Worm (Caenorhabditis elegans) whole organism, young adult: ENCODE results near the gene str-103.

Experiments
- B0019.2 ChIP-seq: fragments of 200-800 bp; sonication (Bioruptor generic); conservative IDR thresholded peaks from 2 replicates; pipeline ENCODE4 v1.3.6; 2022; ENCODE audit warnings: missing genetic modification reagents, missing genetic modification characterization, missing compliant biosample characterization
- B0035.1 ChIP-seq: sonication (generic microtip); optimal IDR thresholded peaks from 2 replicates; lab custom pipeline; 2016; ENCODE audit warnings: missing genetic modification characterization, mild to moderate bottlenecking, missing compliant biosample characterization, missing genotype, missing genetic modification reagents
- F22D6.2 ChIP-seq: sonication (generic microtip); optimal IDR thresholded peaks from 2 replicates; lab custom pipeline; 2016; ENCODE audit warnings: mild to moderate bottlenecking, missing genetic modification characterization, missing compliant biosample characterization
- K11D2.4 ChIP-seq: fragments of 200-800 bp; sonication (Bioruptor generic); IDR thresholded peaks from 2 replicates; pipeline ENCODE4 v1.3.6; 2022; ENCODE audit warnings: missing genetic modification reagents, missing genetic modification characterization, missing compliant biosample characterization
- T07F8.4 ChIP-seq: sonication (generic microtip); optimal IDR thresholded peaks from 2 replicates; lab custom pipeline; 2016; ENCODE audit warnings: mild to moderate bottlenecking, missing genetic modification characterization, moderate library complexity, missing compliant biosample characterization
- Y53G8AR.9 ChIP-seq: fragments of 200-800 bp; sonication (Bioruptor generic); conservative IDR thresholded peaks from 2 replicates; pipeline ENCODE4 v1.3.6; 2022; ENCODE audit warnings: missing genetic modification reagents, missing genetic modification characterization, missing compliant biosample characterization
- Y56A3A.18 ChIP-seq: fragments of 200-800 bp; sonication (Bioruptor generic); IDR thresholded peaks from 2 replicates; pipeline ENCODE4 v1.3.6; 2022; ENCODE audit warnings: missing genetic modification reagents, missing genetic modification characterization, missing compliant biosample characterization
- ZK185.1 ChIP-seq: sonication (generic microtip); optimal IDR thresholded peaks from 2 replicates; lab custom pipeline; 2016; ENCODE audit warnings: mild to moderate bottlenecking, missing genetic modification characterization, missing compliant biosample characterization; ENCODE audit not compliant: poor library complexity, severe bottlenecking
- aptf-2 ChIP-seq: fragments of 200-800 bp; sonication (Bioruptor generic); conservative IDR thresholded peaks from 2 replicates; pipeline ENCODE4 v1.3.6; 2022; ENCODE audit warnings: missing genetic modification reagents, missing genetic modification characterization, missing compliant biosample characterization
- athp-1 ChIP-seq: sonication (generic microtip); optimal IDR thresholded peaks from 2 replicates; lab custom pipeline; 2017; ENCODE audit warnings: mild to moderate bottlenecking, missing genetic modification characterization, missing compliant biosample characterization
- ccch-3 ChIP-seq: fragments of 200-800 bp; sonication (Bioruptor generic); optimal IDR thresholded peaks from 2 replicates; lab custom pipeline; 2018; ENCODE audit warnings: mild to moderate bottlenecking, missing genetic modification characterization, missing compliant biosample characterization
- cebp-1 ChIP-seq, 2 experiments: fragments of 200-800 bp in 1 of 2; sonication (Bioruptor generic) in 1 of 2; sonication (generic microtip) in 1 of 2; IDR thresholded peaks in 1 of 2; optimal IDR thresholded peaks in 1 of 2; 2 replicates each; pipeline versions ENCODE4 v1.3.6 to Lab custom; 2017 to 2022; ENCODE audit warnings: missing compliant biosample characterization in 2 of 2, missing genetic modification characterization in 2 of 2, mild to moderate bottlenecking in 1 of 2, missing genetic modification reagents in 1 of 2, moderate library complexity in 1 of 2
- chd-7 ChIP-seq: sonication (generic microtip); optimal IDR thresholded peaks from 2 replicates; lab custom pipeline; 2016; ENCODE audit warnings: mild to moderate bottlenecking, missing genetic modification characterization, moderate library complexity, missing compliant biosample characterization
- gei-17 ChIP-seq: fragments of 200-800 bp; sonication (Bioruptor generic); optimal IDR thresholded peaks from 2 replicates; lab custom pipeline; 2018; ENCODE audit warnings: mild to moderate bottlenecking, missing genetic modification characterization, missing compliant biosample characterization
- hlh-26 ChIP-seq: fragments of 200-800 bp; sonication (Bioruptor generic); conservative IDR thresholded peaks from 2 replicates; pipeline ENCODE4 v1.3.6; 2022; ENCODE audit warnings: missing genetic modification reagents, missing genetic modification characterization, missing compliant biosample characterization
- let-607 ChIP-seq, 2 experiments: fragments of 200-800 bp in 1 of 2; sonication (Bioruptor generic) in 1 of 2; sonication (generic microtip) in 1 of 2; optimal IDR thresholded peaks; 2 replicates each; lab custom pipeline; 2016 to 2018; ENCODE audit warnings: mild to moderate bottlenecking in 2 of 2, missing compliant biosample characterization in 2 of 2, missing genetic modification characterization in 2 of 2, moderate library complexity in 2 of 2, missing genotype in 1 of 2
- lin-54 ChIP-seq: fragments of 200-800 bp; sonication (Bioruptor generic); optimal IDR thresholded peaks from 2 replicates; lab custom pipeline; 2018; ENCODE audit warnings: mild to moderate bottlenecking, missing genetic modification characterization, missing compliant biosample characterization
- madf-10 ChIP-seq: sonication (generic microtip); optimal IDR thresholded peaks from 2 replicates; lab custom pipeline; 2016; ENCODE audit warnings: mild to moderate bottlenecking, missing genetic modification characterization, missing compliant biosample characterization
- madf-3 ChIP-seq: fragments of 200-800 bp; sonication (Bioruptor generic); IDR thresholded peaks from 2 replicates; pipeline ENCODE4 v1.3.6; 2022; ENCODE audit warnings: missing genetic modification reagents, missing genetic modification characterization, missing compliant biosample characterization
- madf-6 ChIP-seq: fragments of 200-800 bp; sonication (Bioruptor generic); IDR thresholded peaks from 2 replicates; pipeline ENCODE4 v1.3.6; 2022; ENCODE audit warnings: missing genetic modification reagents, missing genetic modification characterization, missing compliant biosample characterization
- mes-4 ChIP-seq: sonication (generic microtip); optimal IDR thresholded peaks from 2 replicates; lab custom pipeline; 2016; ENCODE audit warnings: missing genotype, missing genetic modification characterization, missing compliant biosample characterization
- nfya-2 ChIP-seq: fragments of 200-800 bp; sonication (Bioruptor generic); IDR thresholded peaks from 2 replicates; pipeline ENCODE4 v1.3.6; 2022; ENCODE audit warnings: missing genetic modification reagents, missing genetic modification characterization, missing compliant biosample characterization
- nfyb-1 ChIP-seq: fragments of 200-800 bp; sonication (Bioruptor generic); IDR thresholded peaks from 2 replicates; pipeline ENCODE4 v1.3.6; 2022; ENCODE audit warnings: missing genetic modification reagents, missing genetic modification characterization, missing compliant biosample characterization
- nhr-80 ChIP-seq: sonication (generic microtip); optimal IDR thresholded peaks from 2 replicates; lab custom pipeline; 2016; ENCODE audit warnings: missing genetic modification characterization, missing compliant biosample characterization
- nhr-90 ChIP-seq: sonication (generic microtip); optimal IDR thresholded peaks from 2 replicates; lab custom pipeline; 2016; ENCODE audit warnings: missing genotype, mild to moderate bottlenecking, missing genetic modification characterization, missing compliant biosample characterization
- repo-1 ChIP-seq: sonication (generic microtip); optimal IDR thresholded peaks from 2 replicates; lab custom pipeline; 2017; ENCODE audit warnings: mild to moderate bottlenecking, missing genetic modification characterization, missing compliant biosample characterization
- snpc-1.3 ChIP-seq: sonication (generic microtip); optimal IDR thresholded peaks from 2 replicates; lab custom pipeline; 2017; ENCODE audit warnings: missing genetic modification characterization, mild to moderate bottlenecking, missing compliant biosample characterization, antibody characterized with exemption, moderate library complexity, missing genotype, missing genetic modification reagents; ENCODE audit not compliant: insufficient read depth
- snpc-3.4 ChIP-seq: sonication (generic microtip); optimal IDR thresholded peaks from 2 replicates; lab custom pipeline; 2017; ENCODE audit warnings: missing genetic modification characterization, mild to moderate bottlenecking, missing compliant biosample characterization, antibody characterized with exemption, moderate library complexity, missing genotype, missing genetic modification reagents
- tlf-1 ChIP-seq: fragments of 200-800 bp; sonication (Bioruptor generic); optimal IDR thresholded peaks from 2 replicates; lab custom pipeline; 2018; ENCODE audit warnings: mild to moderate bottlenecking, missing genetic modification characterization, missing compliant biosample characterization
- xnd-1 ChIP-seq: sonication (generic microtip); optimal IDR thresholded peaks from 2 replicates; lab custom pipeline; 2016; ENCODE audit warnings: missing genotype, missing genetic modification reagents, missing genetic modification characterization, missing compliant biosample characterization
- ztf-22 ChIP-seq: fragments of 200-800 bp; sonication (Bioruptor generic); optimal IDR thresholded peaks from 2 replicates; lab custom pipeline; 2018; ENCODE audit warnings: mild to moderate bottlenecking, missing genetic modification characterization, moderate library complexity, missing compliant biosample characterization
- ztf-6 ChIP-seq: fragments of 200-800 bp; sonication (Bioruptor generic); IDR thresholded peaks from 2 replicates; pipeline ENCODE4 v1.3.6; 2022; ENCODE audit warnings: missing genetic modification reagents, missing genetic modification characterization, missing compliant biosample characterization

str-103 gene

ce11 chrV:16080678-16081077, 37.8 kb downstream of the str-103 start:
- TF ChIP-seq ccch-3 (GFP tag; lab: Kevin White, UChicago): no peak
- no peak for TF ChIP-seq B0035.1 (tag; lab: Kevin White, UChicago)
- TF ChIP-seq snpc-1.3 (tag; lab: Kevin White, UChicago): no peak
- no peak for TF ChIP-seq ztf-6
- no peak for TF ChIP-seq gei-17
- no peak for TF ChIP-seq madf-3 (GFP tag; lab: Robert Waterston, UW)
- TF ChIP-seq nhr-80 (tag; lab: Kevin White, UChicago): no peak
- no peak for TF ChIP-seq Y53G8AR.9 (GFP tag; lab: Robert Waterston, UW)
- no peak for TF ChIP-seq Y56A3A.18

- TF ChIP-seq B0019.2 (GFP tag; lab: Robert Waterston, UW) (no peak), lin-54 (GFP tag; lab: Kevin White, UChicago) (no peak), repo-1 (tag; lab: Kevin White, UChicago) (no peak), nhr-80 (tag; lab: Kevin White, UChicago) (peak; percentile 34), nfya-2 (GFP tag; lab: Robert Waterston, UW) (no peak), chd-7 (no peak)
Measured at ce11 chrV:16080039-16080438, 38.5 kb downstream of the str-103 start.

ce11 chrV:16075250-16075709, 43.2 kb downstream of the str-103 start, which contains the start of the genes F14H3.12 and srj-29:
Gene F14H3.12 (minus strand): TSS chrV:16075323.
Gene srj-29 (plus strand): TSS chrV:16075659.
- TF ChIP-seq aptf-2 (GFP tag; lab: Robert Waterston, UW) (no peak), mes-4 (tag; lab: Kevin White, UChicago) (no peak), cebp-1 (GFP tag; IDR thresholded peaks at IDR 0.05; lab: Robert Waterston, UW) (peak; percentile 32; the same call in 1 of the 2 replicates), cebp-1 (tag; optimal IDR thresholded peaks at IDR 0.05; lab: Kevin White, UChicago) (no peak), nhr-80 (tag; lab: Kevin White, UChicago) (peak; percentile 76), snpc-3.4 (tag; lab: Kevin White, UChicago) (no peak)

- TF ChIP-seq hlh-26 (no peak), let-607 (tag; optimal IDR thresholded peaks at IDR 0.05; lab: Kevin White, UChicago) (no peak), ZK185.1 (tag; lab: Kevin White, UChicago) (no peak), xnd-1 (no peak), nfya-2 (GFP tag; lab: Robert Waterston, UW) (no peak), snpc-3.4 (tag; lab: Kevin White, UChicago) (no peak), ztf-22 (GFP tag; lab: Kevin White, UChicago) (no peak), athp-1 (tag; lab: Kevin White, UChicago) (no peak), F22D6.2 (tag; lab: Kevin White, UChicago) (no peak), tlf-1 (GFP tag; lab: Kevin White, UChicago) (no peak), nhr-90 (tag; lab: Kevin White, UChicago) (no peak), madf-10 (tag; lab: Kevin White, UChicago) (no peak), nfyb-1 (GFP tag; lab: Robert Waterston, UW) (no peak), K11D2.4 (no peak), T07F8.4 (tag; lab: Kevin White, UChicago) (no peak), madf-6 (GFP tag; lab: Robert Waterston, UW) (no peak)
- TF ChIP-seq, all 124 proteins: peak for 0
Measured at ce11 chrV:16073856-16074255, 44.6 kb downstream of the str-103 start, which contains the start of gene srj-10. Gene srj-10 (minus strand): TSS chrV:16073956.
